Fruit fly (Drosophila melanogaster) whole organism, embryonic: Measurements from ENCODE around the gene CG12516.

Experiments used
- Bdp1 ChIP-seq: fragments of 200-800 bp; sonication (Bioruptor generic); optimal IDR thresholded peaks from 3 replicates; lab custom pipeline; 2016; ENCODE audit warnings: missing biosample characterization, missing genetic modification characterization
- CG11247 ChIP-seq: fragments of 200-800 bp; sonication (Bioruptor generic); IDR thresholded peaks from 2 replicates; pipeline ENCODE4 v1.3.6; 2022; ENCODE audit warnings: missing biosample characterization, missing genetic modification characterization
- CG11504 ChIP-seq: fragments of 200-800 bp; sonication (Bioruptor generic); optimal IDR thresholded peaks from 3 replicates; lab custom pipeline; 2019; ENCODE audit warnings: missing biosample characterization, mild to moderate bottlenecking, missing genetic modification characterization, moderate library complexity
- CG12769 ChIP-seq: fragments of 200-800 bp; sonication (Bioruptor generic); optimal IDR thresholded peaks from 2 replicates; lab custom pipeline; 2019; ENCODE audit warnings: missing biosample characterization, mild to moderate bottlenecking, missing genetic modification characterization, moderate library complexity
- CG13296 ChIP-seq: fragments of 200-800 bp; sonication (Bioruptor generic); optimal IDR thresholded peaks from 3 replicates; lab custom pipeline; 2018; ENCODE audit warnings: missing biosample characterization, mild to moderate bottlenecking, missing genetic modification characterization
- CG14860 ChIP-seq: fragments of 200-800 bp; sonication (Bioruptor generic); IDR thresholded peaks from 3 replicates; pipeline ENCODE4 v1.3.6; 2022; ENCODE audit warnings: missing biosample characterization, missing genetic modification characterization; ENCODE audit not compliant: partially characterized antibody
- CG15479 ChIP-seq: fragments of 200-800 bp; sonication (Bioruptor generic); optimal IDR thresholded peaks from 3 replicates; lab custom pipeline; 2019; ENCODE audit warnings: missing biosample characterization, mild to moderate bottlenecking, missing genetic modification characterization, moderate library complexity
- CG15696 ChIP-seq: fragments of 200-800 bp; sonication (Bioruptor generic); optimal IDR thresholded peaks from 2 replicates; lab custom pipeline; 2019; ENCODE audit warnings: missing biosample characterization, mild to moderate bottlenecking, missing genetic modification characterization, moderate library complexity
- CG17385 ChIP-seq: fragments of 200-800 bp; sonication (Bioruptor generic); optimal IDR thresholded peaks from 3 replicates; lab custom pipeline; 2018; ENCODE audit warnings: missing biosample characterization, mild to moderate bottlenecking, missing genetic modification characterization
- CG17568 ChIP-seq: fragments of 200-800 bp; sonication (Bioruptor generic); optimal IDR thresholded peaks from 2 replicates; lab custom pipeline; 2018; ENCODE audit warnings: missing biosample characterization, mild to moderate bottlenecking, missing genetic modification characterization, moderate library complexity
- CG2116 ChIP-seq: fragments of 200-800 bp; sonication (Bioruptor generic); optimal IDR thresholded peaks from 3 replicates; lab custom pipeline; 2018; ENCODE audit warnings: missing biosample characterization, mild to moderate bottlenecking, missing genetic modification characterization
- CG2120 ChIP-seq: fragments of 200-800 bp; sonication (Bioruptor generic); optimal IDR thresholded peaks from 3 replicates; lab custom pipeline; 2016; ENCODE audit warnings: missing biosample characterization, missing genetic modification characterization
- CG2678 ChIP-seq: fragments of 200-800 bp; sonication (Bioruptor generic); optimal IDR thresholded peaks from 3 replicates; lab custom pipeline; 2019; ENCODE audit warnings: missing biosample characterization, mild to moderate bottlenecking, missing genetic modification characterization, moderate library complexity
- CG30403 ChIP-seq: fragments of 200-800 bp; sonication (Bioruptor generic); optimal IDR thresholded peaks from 3 replicates; lab custom pipeline; 2016; ENCODE audit warnings: missing biosample characterization, missing genetic modification characterization
- CG31441 ChIP-seq: fragments of 200-800 bp; sonication (Bioruptor generic); IDR thresholded peaks from 2 replicates; pipeline ENCODE4 v1.3.6; 2022; ENCODE audit warnings: missing biosample characterization, missing genetic modification characterization
- CG4360 ChIP-seq: fragments of 200-800 bp; sonication (Bioruptor generic); IDR thresholded peaks from 2 replicates; pipeline ENCODE4 v1.3.6; 2022; ENCODE audit warnings: missing biosample characterization, missing genetic modification characterization
- CG4617 ChIP-seq: fragments of 200-800 bp; sonication (Bioruptor generic); optimal IDR thresholded peaks from 3 replicates; lab custom pipeline; 2016; ENCODE audit warnings: missing biosample characterization, missing genetic modification characterization, borderline replicate concordance
- CG7745 ChIP-seq: fragments of 200-800 bp; sonication (Bioruptor generic); optimal IDR thresholded peaks from 2 replicates; lab custom pipeline; 2018; ENCODE audit warnings: missing biosample characterization, mild to moderate bottlenecking, missing genetic modification characterization, moderate library complexity
- CG9727 ChIP-seq: fragments of 200-800 bp; sonication (Bioruptor generic); optimal IDR thresholded peaks from 3 replicates; lab custom pipeline; 2017; ENCODE audit warnings: missing biosample characterization, mild to moderate bottlenecking, missing genetic modification characterization
- CG9817 ChIP-seq: fragments of 200-800 bp; sonication (Bioruptor generic); optimal IDR thresholded peaks from 2 replicates; lab custom pipeline; 2018; ENCODE audit warnings: missing biosample characterization, mild to moderate bottlenecking, missing genetic modification characterization, moderate library complexity
- Fer2 ChIP-seq: fragments of 200-800 bp; sonication (Bioruptor generic); optimal IDR thresholded peaks from 2 replicates; lab custom pipeline; 2018; ENCODE audit warnings: missing biosample characterization, mild to moderate bottlenecking, missing genetic modification characterization, moderate library complexity
- HLH3B ChIP-seq: fragments of 200-800 bp; sonication (Bioruptor generic); IDR thresholded peaks from 2 replicates; pipeline ENCODE4 v1.3.6; 2022; ENCODE audit warnings: missing biosample characterization, missing genetic modification characterization
- HmgD ChIP-seq: fragments of 200-800 bp; sonication (Bioruptor generic); optimal IDR thresholded peaks from 3 replicates; lab custom pipeline; 2016; ENCODE audit warnings: missing biosample characterization, missing genetic modification characterization
- Max ChIP-seq: fragments of 200-800 bp; sonication (Bioruptor generic); optimal IDR thresholded peaks from 2 replicates; lab custom pipeline; 2016; ENCODE audit warnings: missing biosample characterization, mild to moderate bottlenecking, missing genetic modification characterization
- NC2α ChIP-seq: fragments of 200-800 bp; sonication (Bioruptor generic); optimal IDR thresholded peaks from 2 replicates; lab custom pipeline; 2016; ENCODE audit warnings: missing biosample characterization, missing genetic modification characterization
- NfI ChIP-seq: fragments of 200-800 bp; sonication (Bioruptor generic); optimal IDR thresholded peaks from 3 replicates; lab custom pipeline; 2018; ENCODE audit warnings: missing biosample characterization, mild to moderate bottlenecking, missing genetic modification characterization, moderate library complexity
- Oli ChIP-seq: fragments of 200-800 bp; sonication (Bioruptor generic); optimal IDR thresholded peaks from 2 replicates; lab custom pipeline; 2018; ENCODE audit warnings: missing biosample characterization, mild to moderate bottlenecking, missing genetic modification characterization, moderate library complexity
- Poxn ChIP-seq: fragments of 200-800 bp; sonication (Bioruptor generic); IDR thresholded peaks from 2 replicates; pipeline ENCODE4 v1.3.6; 2022; ENCODE audit warnings: missing biosample characterization, missing genetic modification characterization
- Ptx1 ChIP-seq: fragments of 200-800 bp; sonication (Bioruptor generic); IDR thresholded peaks from 2 replicates; pipeline ENCODE4 v1.3.6; 2022; ENCODE audit warnings: missing biosample characterization, missing genetic modification characterization
- Side ChIP-seq: fragments of 200-800 bp; sonication (Bioruptor generic); optimal IDR thresholded peaks from 2 replicates; lab custom pipeline; 2016; ENCODE audit warnings: missing biosample characterization, missing genetic modification characterization
- Sox100B ChIP-seq: fragments of 200-800 bp; sonication (Bioruptor generic); optimal IDR thresholded peaks from 3 replicates; lab custom pipeline; 2018; ENCODE audit warnings: missing biosample characterization, mild to moderate bottlenecking, missing genetic modification characterization
- Spps ChIP-seq: fragments of 200-800 bp; sonication (Bioruptor generic); optimal IDR thresholded peaks from 2 replicates; lab custom pipeline; 2018; ENCODE audit warnings: missing biosample characterization, mild to moderate bottlenecking, missing genetic modification characterization
- cad ChIP-seq: fragments of >200 bp; optimal IDR thresholded peaks from 2 replicates; lab custom pipeline; 2017; ENCODE audit warnings: missing biosample characterization, missing genetic modification characterization
- crc ChIP-seq: fragments of 200-800 bp; sonication (Bioruptor generic); optimal IDR thresholded peaks from 2 replicates; lab custom pipeline; 2016; ENCODE audit warnings: missing biosample characterization, missing genetic modification characterization
- crol ChIP-seq: fragments of 200-800 bp; sonication (Bioruptor generic); IDR thresholded peaks from 2 replicates; pipeline ENCODE4 v1.3.6; 2022; ENCODE audit warnings: missing biosample characterization, missing genetic modification characterization
- crp ChIP-seq, 2 experiments: fragments of 200-800 bp; sonication (Bioruptor generic); optimal IDR thresholded peaks; 2 replicates in 1 of 2; 3 replicates in 1 of 2; lab custom pipeline; 2017; ENCODE audit warnings: missing biosample characterization in 2 of 2, missing genetic modification characterization in 2 of 2, mild to moderate bottlenecking in 1 of 2, moderate library complexity in 1 of 2
- dpn ChIP-seq, 2 experiments: fragments of 200-800 bp; sonication (Bioruptor generic); optimal IDR thresholded peaks; 3 replicates each; lab custom pipeline; 2016; ENCODE audit warnings: missing biosample characterization in 2 of 2, missing genetic modification characterization in 2 of 2
- exex ChIP-seq: fragments of 200-800 bp; sonication (Bioruptor generic); optimal IDR thresholded peaks from 4 replicates; lab custom pipeline; 2018; ENCODE audit warnings: missing biosample characterization, mild to moderate bottlenecking, missing genetic modification characterization, moderate library complexity
- grau ChIP-seq: fragments of 200-800 bp; optimal IDR thresholded peaks from 3 replicates; lab custom pipeline; 2019; ENCODE audit warnings: missing biosample characterization, mild to moderate bottlenecking, missing genetic modification characterization, moderate library complexity
- hkb ChIP-seq, 2 experiments: fragments of 200-800 bp in 1 of 2; fragments of >200 bp in 1 of 2; sonication (Bioruptor generic) in 1 of 2; IDR thresholded peaks in 1 of 2; optimal IDR thresholded peaks in 1 of 2; 2 replicates each; pipeline versions ENCODE4 v1.3.6 to Lab custom; 2017 to 2022; ENCODE audit warnings: missing biosample characterization in 1 of 2, missing genetic modification characterization in 1 of 2
- ind ChIP-seq: fragments of 200-800 bp; sonication (Bioruptor generic); optimal IDR thresholded peaks from 3 replicates; lab custom pipeline; 2016; ENCODE audit warnings: missing biosample characterization, missing genetic modification characterization
- knrl ChIP-seq: fragments of 200-800 bp; sonication (Bioruptor generic); IDR thresholded peaks from 3 replicates; pipeline ENCODE4 v1.3.6; 2022; ENCODE audit warnings: missing biosample characterization, missing genetic modification characterization; ENCODE audit not compliant: partially characterized antibody
- lov ChIP-seq, 2 experiments: fragments of 200-800 bp in 1 of 2; fragments of >200 bp in 1 of 2; sonication (Bioruptor generic) in 1 of 2; IDR thresholded peaks in 1 of 2; optimal IDR thresholded peaks in 1 of 2; 2 replicates in 1 of 2; 3 replicates in 1 of 2; pipeline versions ENCODE4 v1.3.6 to Lab custom; 2017 to 2022; ENCODE audit warnings: missing biosample characterization in 1 of 2, missing genetic modification characterization in 1 of 2
- seq ChIP-seq: fragments of 200-800 bp; sonication (Bioruptor generic); IDR thresholded peaks from 2 replicates; pipeline ENCODE4 v1.3.6; 2022; ENCODE audit warnings: missing biosample characterization, missing genetic modification characterization
- tin ChIP-seq: fragments of 200-800 bp; sonication (Bioruptor generic); optimal IDR thresholded peaks from 3 replicates; lab custom pipeline; 2016; ENCODE audit warnings: missing biosample characterization, missing genetic modification characterization
- tio ChIP-seq: fragments of 200-800 bp; sonication (Bioruptor generic); optimal IDR thresholded peaks from 2 replicates; lab custom pipeline; 2017; ENCODE audit warnings: missing biosample characterization, missing genetic modification characterization, inconsistent platforms
- trh ChIP-seq: fragments of 200-800 bp; sonication (Bioruptor generic); optimal IDR thresholded peaks from 2 replicates; lab custom pipeline; 2016; ENCODE audit warnings: missing biosample characterization, missing genetic modification characterization
- wdn ChIP-seq: fragments of 200-800 bp; sonication (Bioruptor generic); IDR thresholded peaks from 2 replicates; pipeline ENCODE4 v1.3.6; 2022; ENCODE audit warnings: missing biosample characterization, missing genetic modification characterization

Gene CG12516

dm6 chr3R:28327132-28327531 is 22.7 kb upstream of the CG12516 start (continued):
- TF ChIP-seq CG14860 (GFP tag; lab: Robert Waterston, UW) (no peak), CG2120 (GFP tag; lab: Kevin White, UChicago) (peak; percentile 42), seq (GFP tag; lab: Robert Waterston, UW) (no peak), CG31441 (GFP tag; lab: Robert Waterston, UW) (no peak), CG4617 (peak; percentile 3), NfI (peak; percentile 40), Oli (tag; lab: Kevin White, UChicago) (peak; percentile 69), ind (peak; percentile 26), CG4360 (GFP tag; lab: Robert Waterston, UW) (no peak), tio (peak; percentile 62), CG2678 (peak; percentile 62), CG13296 (GFP tag; lab: Kevin White, UChicago) (no peak), lov (optimal IDR thresholded peaks at IDR 0.05; lab: Kevin White, UChicago) (no peak), lov (GFP tag; IDR thresholded peaks at IDR 0.05; lab: Robert Waterston, UW) (no peak), CG15696 (tag; lab: Kevin White, UChicago) (no peak), CG17385 (peak; percentile 18), dpn (GFP tag; optimal IDR thresholded peaks at IDR 0.05; lab: Kevin White, UChicago) (peak; percentile 5 to 36), tin (GFP tag; lab: Kevin White, UChicago) (peak; percentile 34), CG2116 (GFP tag; lab: Kevin White, UChicago) (peak; percentile 19), trh (GFP tag; lab: Kevin White, UChicago) (peak; percentile 1), Side (no peak), CG30403 (GFP tag; lab: Kevin White, UChicago) (peak; percentile 64), Ptx1 (GFP tag; lab: Robert Waterston, UW) (no peak), crc (GFP tag; lab: Kevin White, UChicago) (peak; percentile 4), hkb (optimal IDR thresholded peaks at IDR 0.05; lab: Kevin White, UChicago) (no peak), hkb (GFP tag; IDR thresholded peaks at IDR 0.05; lab: Robert Waterston, UW) (no peak), grau (peak; percentile 31), NC2α (no peak), CG9817 (tag; lab: Kevin White, UChicago) (peak; percentile 7), Sox100B (GFP tag; lab: Kevin White, UChicago) (peak; percentile 50), CG7745 (no peak), HLH3B (GFP tag; lab: Robert Waterston, UW) (no peak), wdn (GFP tag; lab: Robert Waterston, UW) (no peak), CG17568 (GFP tag; lab: Kevin White, UChicago) (peak; percentile 62), crol (GFP tag; lab: Robert Waterston, UW) (no peak), crp (GFP tag; optimal IDR thresholded peaks at IDR 0.05; lab: Kevin White, UChicago) (no peak), CG11504 (tag; lab: Kevin White, UChicago) (peak; percentile 51)
- TF ChIP-seq, all 482 proteins: peak for 86

dm6 chr3R:28326150-28326965 is 22.0 kb upstream of the CG12516 start:
- TF ChIP-seq CG9727 (GFP tag; lab: Kevin White, UChicago) = peak; percentile 100
- peak; percentile 99 for TF ChIP-seq CG12769 (tag; lab: Kevin White, UChicago)
- TF ChIP-seq tio = peak; percentile 100
- TF ChIP-seq Bdp1 (GFP tag; lab: Kevin White, UChicago) = peak; percentile 96
- no peak for TF ChIP-seq crol (GFP tag; lab: Robert Waterston, UW)
- peak; percentile 90 for TF ChIP-seq CG15479 (GFP tag; lab: Kevin White, UChicago)
- TF ChIP-seq exex (tag; lab: Kevin White, UChicago) = peak; percentile 95
- TF ChIP-seq HmgD (GFP tag; lab: Kevin White, UChicago) = peak; percentile 100
- no peak for TF ChIP-seq CG11247 (GFP tag; lab: Robert Waterston, UW)
- peak; percentile 98 for TF ChIP-seq Spps (tag; lab: Kevin White, UChicago)
- no peak for TF ChIP-seq Poxn
- peak; percentile 99 for TF ChIP-seq Max (GFP tag; lab: Kevin White, UChicago)
- TF ChIP-seq knrl (GFP tag; lab: Robert Waterston, UW) = no peak
- peak; percentile 100 for TF ChIP-seq Side
- peak; percentile 100 for TF ChIP-seq grau
- TF ChIP-seq Fer2 (tag; lab: Kevin White, UChicago) = peak; percentile 98
- TF ChIP-seq CG2678 = peak; percentile 99
- TF ChIP-seq cad = peak; percentile 67
- no peak for TF ChIP-seq HLH3B (GFP tag; lab: Robert Waterston, UW)
